Fruit fly (Drosophila melanogaster) whole organism, embryonic: ENCODE results near the gene nuf.

ENCODE experiments used
- ATbp ChIP-seq: fragments of 200-800 bp; sonication (Bioruptor generic); optimal IDR thresholded peaks from 2 replicates; lab custom pipeline; 2017; ENCODE audit warnings: missing biosample characterization, mild to moderate bottlenecking, missing genetic modification characterization, missing genetic modification reagents
- Antp ChIP-seq: fragments of 200-800 bp; sonication (Bioruptor generic); optimal IDR thresholded peaks from 3 replicates; lab custom pipeline; 2016; ENCODE audit warnings: missing biosample characterization, missing genetic modification characterization
- BtbVII ChIP-seq: fragments of 200-800 bp; sonication (Bioruptor generic); optimal IDR thresholded peaks from 3 replicates; lab custom pipeline; 2017; ENCODE audit warnings: missing biosample characterization, mild to moderate bottlenecking, missing genetic modification characterization
- CG10654 ChIP-seq: fragments of 200-800 bp; sonication (Bioruptor generic); optimal IDR thresholded peaks from 2 replicates; lab custom pipeline; 2016; ENCODE audit warnings: missing biosample characterization, missing genetic modification characterization
- CG1233 ChIP-seq: fragments of 200-800 bp; sonication (Bioruptor generic); optimal IDR thresholded peaks from 4 replicates; lab custom pipeline; 2018; ENCODE audit warnings: missing biosample characterization, mild to moderate bottlenecking, missing genetic modification characterization
- CG12769 ChIP-seq: fragments of 200-800 bp; sonication (Bioruptor generic); optimal IDR thresholded peaks from 2 replicates; lab custom pipeline; 2019; ENCODE audit warnings: missing biosample characterization, mild to moderate bottlenecking, missing genetic modification characterization, moderate library complexity
- CG13624 ChIP-seq: fragments of 200-800 bp; sonication (Bioruptor generic); optimal IDR thresholded peaks from 2 replicates; lab custom pipeline; 2016; ENCODE audit warnings: missing biosample characterization, missing genetic modification characterization
- CG13894 ChIP-seq: fragments of 200-800 bp; sonication (Bioruptor generic); optimal IDR thresholded peaks from 3 replicates; lab custom pipeline; 2018; ENCODE audit warnings: missing biosample characterization, mild to moderate bottlenecking, missing genetic modification characterization, moderate library complexity
- CG14710 ChIP-seq: fragments of 200-800 bp; sonication (Bioruptor generic); optimal IDR thresholded peaks from 3 replicates; lab custom pipeline; 2019; ENCODE audit warnings: missing biosample characterization, mild to moderate bottlenecking, missing genetic modification characterization, moderate library complexity
- CG14965 ChIP-seq: fragments of 200-800 bp; sonication (Bioruptor generic); optimal IDR thresholded peaks from 2 replicates; lab custom pipeline; 2016; ENCODE audit warnings: missing biosample characterization, missing genetic modification characterization, borderline replicate concordance
- CG15011 ChIP-seq: fragments of 200-800 bp; sonication (Bioruptor generic); optimal IDR thresholded peaks from 3 replicates; lab custom pipeline; 2018; ENCODE audit warnings: missing biosample characterization, mild to moderate bottlenecking, missing genetic modification characterization
- CG15601 ChIP-seq: fragments of 200-800 bp; sonication (Bioruptor generic); optimal IDR thresholded peaks from 3 replicates; lab custom pipeline; 2019; ENCODE audit warnings: missing biosample characterization, mild to moderate bottlenecking, missing genetic modification characterization, moderate library complexity
- CG16815 ChIP-seq: fragments of 200-800 bp; sonication (Bioruptor generic); optimal IDR thresholded peaks from 3 replicates; lab custom pipeline; 2017; ENCODE audit warnings: missing biosample characterization, mild to moderate bottlenecking, missing genetic modification characterization
- CG18262 ChIP-seq: fragments of 200-800 bp; optimal IDR thresholded peaks from 3 replicates; lab custom pipeline; 2019; ENCODE audit warnings: missing biosample characterization, mild to moderate bottlenecking, missing genetic modification characterization, moderate library complexity
- CG2129 ChIP-seq: fragments of 200-800 bp; sonication (Bioruptor generic); IDR thresholded peaks from 2 replicates; pipeline ENCODE4 v1.3.6; 2022; ENCODE audit warnings: missing biosample characterization, missing genetic modification characterization; ENCODE audit not compliant: partially characterized antibody
- CG2875 ChIP-seq: fragments of 200-800 bp; sonication (Bioruptor generic); optimal IDR thresholded peaks from 2 replicates; lab custom pipeline; 2017; ENCODE audit warnings: missing biosample characterization, mild to moderate bottlenecking, missing genetic modification characterization, missing genetic modification reagents
- CG31441 ChIP-seq: fragments of 200-800 bp; sonication (Bioruptor generic); IDR thresholded peaks from 2 replicates; pipeline ENCODE4 v1.3.6; 2022; ENCODE audit warnings: missing biosample characterization, missing genetic modification characterization
- CG34422 ChIP-seq: fragments of 200-800 bp; sonication (Bioruptor generic); IDR thresholded peaks from 3 replicates; pipeline ENCODE4 v1.3.6; 2022; ENCODE audit warnings: missing biosample characterization, missing genetic modification characterization
- CG4360 ChIP-seq: fragments of 200-800 bp; sonication (Bioruptor generic); IDR thresholded peaks from 2 replicates; pipeline ENCODE4 v1.3.6; 2022; ENCODE audit warnings: missing biosample characterization, missing genetic modification characterization
- CG4404 ChIP-seq: fragments of 200-800 bp; sonication (Bioruptor generic); IDR thresholded peaks from 2 replicates; pipeline ENCODE4 v1.3.6; 2022; ENCODE audit warnings: missing biosample characterization, missing genetic modification characterization
- CG4854 ChIP-seq: fragments of 200-800 bp; sonication (Bioruptor generic); optimal IDR thresholded peaks from 2 replicates; lab custom pipeline; 2016; ENCODE audit warnings: missing biosample characterization, missing genetic modification characterization, inconsistent platforms
- CG5953 ChIP-seq: fragments of 200-800 bp; sonication (Bioruptor generic); IDR thresholded peaks from 2 replicates; pipeline ENCODE4 v1.3.6; 2022; ENCODE audit warnings: missing biosample characterization, missing genetic modification characterization
- CG6175 ChIP-seq: fragments of 200-800 bp; sonication (Bioruptor generic); IDR thresholded peaks from 3 replicates; pipeline ENCODE4 v1.3.6; 2022; ENCODE audit warnings: missing biosample characterization, missing genetic modification characterization
- CG7357 ChIP-seq: fragments of 200-800 bp; sonication (Bioruptor generic); IDR thresholded peaks from 3 replicates; pipeline ENCODE4 v1.3.6; 2022; ENCODE audit warnings: missing biosample characterization, missing genetic modification characterization
- CG7745 ChIP-seq: fragments of 200-800 bp; sonication (Bioruptor generic); optimal IDR thresholded peaks from 2 replicates; lab custom pipeline; 2018; ENCODE audit warnings: missing biosample characterization, mild to moderate bottlenecking, missing genetic modification characterization, moderate library complexity
- CG7786 ChIP-seq: fragments of 200-800 bp; sonication (Bioruptor generic); optimal IDR thresholded peaks from 2 replicates; lab custom pipeline; 2016; ENCODE audit warnings: missing biosample characterization, missing genetic modification characterization
- CG8089 ChIP-seq: fragments of 200-800 bp; sonication (Bioruptor generic); optimal IDR thresholded peaks from 3 replicates; lab custom pipeline; 2016; ENCODE audit warnings: missing biosample characterization, missing genetic modification characterization
- CG8478 ChIP-seq: fragments of >200 bp; optimal IDR thresholded peaks from 2 replicates; lab custom pipeline; 2018
- CG9609 ChIP-seq: fragments of 200-800 bp; sonication (Bioruptor generic); optimal IDR thresholded peaks from 3 replicates; lab custom pipeline; 2016; ENCODE audit warnings: missing biosample characterization, missing genetic modification characterization
- Dek ChIP-seq: fragments of 200-800 bp; sonication (Bioruptor generic); optimal IDR thresholded peaks from 3 replicates; lab custom pipeline; 2019; ENCODE audit warnings: missing biosample characterization, mild to moderate bottlenecking, missing genetic modification characterization, moderate library complexity
- Dp ChIP-seq: fragments of 200-800 bp; sonication (Bioruptor generic); optimal IDR thresholded peaks from 2 replicates; lab custom pipeline; 2018; ENCODE audit warnings: missing biosample characterization, mild to moderate bottlenecking, missing genetic modification characterization, moderate library complexity
- Dref ChIP-seq: fragments of 200-800 bp; sonication (Bioruptor generic); IDR thresholded peaks from 2 replicates; pipeline ENCODE4 v1.3.6; 2022; ENCODE audit warnings: missing biosample characterization, missing genetic modification characterization
- Ets97D ChIP-seq: fragments of 200-800 bp; sonication (Bioruptor generic); optimal IDR thresholded peaks from 3 replicates; lab custom pipeline; 2016; ENCODE audit warnings: missing biosample characterization, missing genetic modification characterization
- Fer1 ChIP-seq: fragments of 200-800 bp; sonication (Bioruptor generic); optimal IDR thresholded peaks from 2 replicates; lab custom pipeline; 2017; ENCODE audit warnings: missing biosample characterization, mild to moderate bottlenecking, missing genetic modification characterization
- Jarid2 ChIP-seq: fragments of 200-800 bp; sonication (Bioruptor generic); optimal IDR thresholded peaks from 3 replicates; lab custom pipeline; 2017; ENCODE audit warnings: mild to moderate bottlenecking, missing biosample characterization, missing genetic modification reagents, missing genetic modification characterization
- MTF-1 ChIP-seq: fragments of 200-800 bp; sonication (Bioruptor generic); optimal IDR thresholded peaks from 2 replicates; lab custom pipeline; 2018; ENCODE audit warnings: missing biosample characterization, mild to moderate bottlenecking, missing genetic modification characterization, borderline replicate concordance
- NfI ChIP-seq: fragments of 200-800 bp; sonication (Bioruptor generic); optimal IDR thresholded peaks from 3 replicates; lab custom pipeline; 2018; ENCODE audit warnings: missing biosample characterization, mild to moderate bottlenecking, missing genetic modification characterization, moderate library complexity
- Taf1 ChIP-seq: fragments of 200-800 bp; sonication (Bioruptor generic); IDR thresholded peaks from 2 replicates; pipeline ENCODE4 v1.3.6; 2022; ENCODE audit warnings: missing biosample characterization, missing genetic modification characterization
- YL-1 ChIP-seq: fragments of 200-800 bp; sonication (Bioruptor generic); optimal IDR thresholded peaks from 3 replicates; lab custom pipeline; 2017; ENCODE audit warnings: missing biosample characterization, mild to moderate bottlenecking, missing genetic modification characterization
- bbx ChIP-seq: fragments of 200-800 bp; sonication (Bioruptor generic); IDR thresholded peaks from 2 replicates; pipeline ENCODE4 v1.3.6; 2022; ENCODE audit warnings: missing biosample characterization, missing genetic modification characterization; ENCODE audit not compliant: partially characterized antibody
- caup ChIP-seq: fragments of 200-800 bp; sonication (Bioruptor generic); optimal IDR thresholded peaks from 3 replicates; lab custom pipeline; 2017; ENCODE audit warnings: missing biosample characterization, mild to moderate bottlenecking, missing genetic modification characterization, moderate library complexity; ENCODE audit not compliant: severe bottlenecking
- dan ChIP-seq: fragments of 200-800 bp; sonication (Bioruptor generic); IDR thresholded peaks from 2 replicates; pipeline ENCODE4 v1.3.6; 2022; ENCODE audit warnings: missing biosample characterization, missing genetic modification characterization
- danr ChIP-seq: fragments of 200-800 bp; sonication (Bioruptor generic); IDR thresholded peaks from 2 replicates; pipeline ENCODE4 v1.3.6; 2022; ENCODE audit warnings: missing biosample characterization, missing genetic modification characterization
- disco-r ChIP-seq: fragments of 200-800 bp; sonication (Bioruptor generic); optimal IDR thresholded peaks from 2 replicates; lab custom pipeline; 2016; ENCODE audit warnings: missing biosample characterization, missing genetic modification characterization
- jumu ChIP-seq: fragments of 200-800 bp; sonication (Bioruptor generic); optimal IDR thresholded peaks from 3 replicates; lab custom pipeline; 2016; ENCODE audit warnings: missing biosample characterization, missing genetic modification characterization
- luna ChIP-seq: fragments of 200-800 bp; sonication (Bioruptor generic); optimal IDR thresholded peaks from 2 replicates; lab custom pipeline; 2016; ENCODE audit warnings: missing biosample characterization, missing genetic modification characterization
- pho ChIP-seq: fragments of 200-800 bp; sonication (Bioruptor generic); optimal IDR thresholded peaks from 2 replicates; lab custom pipeline; 2016; ENCODE audit warnings: missing biosample characterization, missing genetic modification characterization
- rib ChIP-seq: fragments of 200-800 bp; sonication (Bioruptor generic); IDR thresholded peaks from 2 replicates; pipeline ENCODE4 v1.3.6; 2022; ENCODE audit warnings: missing biosample characterization, missing genetic modification characterization
- row ChIP-seq: fragments of 200-800 bp; sonication (Bioruptor generic); IDR thresholded peaks from 3 replicates; pipeline ENCODE4 v1.3.6; 2022; ENCODE audit warnings: missing biosample characterization, missing genetic modification characterization
- salm ChIP-seq: fragments of 200-800 bp; sonication (Bioruptor generic); optimal IDR thresholded peaks from 2 replicates; lab custom pipeline; 2018; ENCODE audit warnings: missing biosample characterization, mild to moderate bottlenecking, missing genetic modification characterization
- seq ChIP-seq: fragments of 200-800 bp; sonication (Bioruptor generic); IDR thresholded peaks from 2 replicates; pipeline ENCODE4 v1.3.6; 2022; ENCODE audit warnings: missing biosample characterization, missing genetic modification characterization
- slp2 ChIP-seq: fragments of 200-800 bp; sonication (Bioruptor generic); optimal IDR thresholded peaks from 2 replicates; lab custom pipeline; 2016; ENCODE audit warnings: missing biosample characterization, missing genetic modification characterization

The nuf gene

dm6 chr3L:14174197-14174596 is 16.5 kb upstream of the nuf start (continued):
- peak; percentile 52 for TF ChIP-seq CG1233 (GFP tag; lab: Kevin White, UChicago)
- peak; percentile 50 for TF ChIP-seq Dek (tag; lab: Kevin White, UChicago)
- no peak for TF ChIP-seq CG16815 (GFP tag; lab: Kevin White, UChicago)
- peak; percentile 52 for TF ChIP-seq CG12769 (tag; lab: Kevin White, UChicago)
- peak; percentile 71 for TF ChIP-seq CG15011 (GFP tag; lab: Kevin White, UChicago)
- no peak for TF ChIP-seq CG7357
- TF ChIP-seq slp2 (GFP tag; lab: Kevin White, UChicago), result no peak
- no peak for TF ChIP-seq row (GFP tag; lab: Robert Waterston, UW)
- TF ChIP-seq CG15601 (tag; lab: Kevin White, UChicago), result peak; percentile 86
- no peak for TF ChIP-seq rib (GFP tag; lab: Robert Waterston, UW)
- peak; percentile 46 for TF ChIP-seq Jarid2 (GFP tag; lab: Kevin White, UChicago)
- TF ChIP-seq Antp (GFP tag; lab: Kevin White, UChicago), result no peak
- TF ChIP-seq danr (GFP tag; lab: Robert Waterston, UW), result peak; percentile 27; the same call in 1 of the 2 replicates
- no peak for TF ChIP-seq CG6175 (GFP tag; lab: Robert Waterston, UW)
- peak; percentile 10 for TF ChIP-seq CG13894 (tag; lab: Kevin White, UChicago)
- peak; percentile 72 for TF ChIP-seq CG14710 (tag; lab: Kevin White, UChicago)
- TF ChIP-seq CG8478, result no peak
- TF ChIP-seq disco-r, result no peak
- no peak for TF ChIP-seq Taf1
- peak; percentile 88 for TF ChIP-seq MTF-1
- peak; percentile 54 for TF ChIP-seq CG18262 (tag; lab: Kevin White, UChicago)
- TF ChIP-seq CG7745 (tag; lab: Kevin White, UChicago), result peak; percentile 52
- peak; percentile 45 for TF ChIP-seq salm (tag; lab: Kevin White, UChicago)
- peak; percentile 59 for TF ChIP-seq YL-1 (GFP tag; lab: Kevin White, UChicago)
- no peak for TF ChIP-seq Dp (GFP tag; lab: Kevin White, UChicago)
- TF ChIP-seq Ets97D (GFP tag; lab: Kevin White, UChicago), result no peak
- no peak for TF ChIP-seq CG14965 (GFP tag; lab: Kevin White, UChicago)
- no peak for TF ChIP-seq bbx (GFP tag; lab: Robert Waterston, UW)
- TF ChIP-seq NfI (GFP tag; lab: Kevin White, UChicago), result peak; percentile 61
- TF ChIP-seq luna (GFP tag; lab: Kevin White, UChicago), result no peak
- TF ChIP-seq CG9609 (GFP tag; lab: Kevin White, UChicago), result peak; percentile 45
- no peak for TF ChIP-seq CG7786
- no peak for TF ChIP-seq pho (GFP tag; lab: Kevin White, UChicago)
- peak; percentile 45; the same call in 1 of the 2 replicates for TF ChIP-seq CG31441
- TF ChIP-seq seq (GFP tag; lab: Robert Waterston, UW), result peak; percentile 60; the same call in 1 of the 2 replicates
- no peak for TF ChIP-seq CG13624 (GFP tag; lab: Kevin White, UChicago)
- TF ChIP-seq Fer1 (GFP tag; lab: Kevin White, UChicago), result no peak
- TF ChIP-seq CG2129 (GFP tag; lab: Robert Waterston, UW), result no peak
- peak; percentile 36 for TF ChIP-seq CG4360 (GFP tag; lab: Robert Waterston, UW)
- no peak for TF ChIP-seq jumu (GFP tag; lab: Kevin White, UChicago)
- TF ChIP-seq CG4404 (GFP tag; lab: Robert Waterston, UW), result no peak
- no peak for TF ChIP-seq CG34422 (GFP tag; lab: Robert Waterston, UW)
- peak; percentile 86 for TF ChIP-seq BtbVII
- TF ChIP-seq CG8089 (GFP tag; lab: Kevin White, UChicago), result peak; percentile 32
- peak; percentile 87 for TF ChIP-seq caup
- TF ChIP-seq CG2875 (GFP tag; lab: Kevin White, UChicago), result peak; percentile 72
- TF ChIP-seq dan (GFP tag; lab: Robert Waterston, UW), result no peak
- no peak for TF ChIP-seq CG5953 (GFP tag; lab: Robert Waterston, UW)
- TF ChIP-seq CG10654 (GFP tag; lab: Kevin White, UChicago), result peak; percentile 17
- peak; percentile 79 for TF ChIP-seq ATbp (GFP tag; lab: Kevin White, UChicago)
- peak; percentile 52 for TF ChIP-seq CG4854 (GFP tag; lab: Kevin White, UChicago)
- no peak for TF ChIP-seq Dref (GFP tag; lab: Robert Waterston, UW)
